Worm (Caenorhabditis elegans) whole organism, midembryonic: ENCODE results near the gene srh-17.

Source experiments
- T22C8.4 ChIP-seq: fragments of 200-800 bp; sonication (Bioruptor generic); IDR thresholded peaks from 2 replicates; pipeline ENCODE4 v1.3.6; 2022; ENCODE audit warnings: missing genetic modification characterization, missing compliant biosample characterization
- cog-1 ChIP-seq: sonication (generic microtip); optimal IDR thresholded peaks from 2 replicates; lab custom pipeline; 2016; ENCODE audit warnings: missing genetic modification characterization, missing compliant biosample characterization
- flt-1 ChIP-seq: fragments of 200-800 bp; sonication (Bioruptor generic); IDR thresholded peaks from 2 replicates; pipeline ENCODE4 v1.3.6; 2022; ENCODE audit warnings: missing genetic modification characterization, missing compliant biosample characterization
- ref-1 ChIP-seq: fragments of 200-800 bp; sonication (Bioruptor generic); conservative IDR thresholded peaks from 2 replicates; pipeline ENCODE4 v1.3.6; 2022; ENCODE audit warnings: missing genetic modification reagents, missing genetic modification characterization, missing compliant biosample characterization
- tab-1 ChIP-seq: fragments of 200-800 bp; sonication (Bioruptor generic); IDR thresholded peaks from 2 replicates; pipeline ENCODE4 v1.3.6; 2022; ENCODE audit warnings: missing genetic modification characterization, missing compliant biosample characterization

DNA sequence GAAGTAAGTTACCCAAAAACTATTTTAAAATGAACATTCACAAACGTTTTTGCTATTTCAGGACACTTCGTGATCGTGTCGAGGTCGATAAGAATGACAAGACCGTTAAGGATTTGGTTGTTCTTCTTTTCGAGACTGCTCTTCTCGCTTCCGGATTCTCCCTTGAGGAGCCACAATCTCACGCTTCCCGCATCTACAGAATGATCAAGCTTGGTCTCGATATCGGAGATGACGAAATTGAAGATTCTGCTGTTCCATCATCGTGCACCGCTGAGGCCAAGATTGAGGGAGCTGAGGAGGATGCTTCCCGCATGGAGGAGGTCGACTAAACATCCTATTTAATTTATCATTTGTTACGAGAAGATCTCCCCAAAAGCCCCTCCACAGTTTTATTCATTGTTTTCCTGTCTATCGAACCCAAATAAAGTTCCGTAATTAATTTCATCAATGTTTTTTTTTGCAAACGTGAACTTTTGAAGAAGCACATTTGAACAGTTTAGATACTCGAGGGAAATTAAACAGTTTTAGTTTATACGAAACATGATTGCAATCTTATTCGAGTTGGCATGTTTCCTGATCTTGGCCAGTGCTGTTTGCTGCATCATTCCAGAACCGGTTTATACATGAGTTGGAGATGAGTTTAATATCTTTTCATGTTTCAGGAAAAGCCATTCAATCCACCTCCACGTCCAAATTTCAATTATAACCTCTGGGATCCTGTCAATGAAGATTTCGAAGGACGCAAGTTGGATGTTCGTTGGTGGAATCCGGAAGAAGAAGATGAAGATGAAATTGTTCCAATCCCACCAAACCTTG, 27.2 kb downstream of the srh-17 start, which contains the start of gene C47E8.11:
- TF ChIP-seq tab-1 (GFP tag; lab: Robert Waterston, UW) (no peak), T22C8.4 (GFP tag; lab: Robert Waterston, UW) (no peak), ref-1 (GFP tag; lab: Robert Waterston, UW) (no peak), flt-1 (GFP tag; lab: Robert Waterston, UW) (no peak), cog-1 (tag; lab: Kevin White, UChicago) (no peak)
